Worm (Caenorhabditis elegans): ENCODE data around the gene M01A8.1.

DNA sequence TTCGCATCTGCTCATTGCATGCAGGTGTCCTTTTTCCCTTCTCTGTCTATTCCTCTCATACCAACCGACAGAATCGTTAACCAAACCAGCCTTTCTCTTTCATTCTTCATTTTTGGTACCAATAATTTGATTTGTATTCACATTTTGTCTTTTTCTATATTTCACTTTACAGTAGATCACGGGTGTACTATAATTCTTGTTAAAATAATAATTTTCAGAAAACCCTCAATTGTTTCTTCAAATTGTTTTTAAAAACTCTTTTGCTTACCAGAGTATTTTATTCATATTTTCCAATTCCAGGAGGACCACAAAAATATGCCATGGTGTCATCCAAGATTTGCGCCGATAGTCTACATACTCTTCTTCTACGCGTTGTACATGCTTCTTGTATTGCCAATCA, 6.3 kb upstream of the M01A8.1 start, which contains the start of gene T02C1.2:
- TF ChIP-seq sea-1 (GFP tag; conservative IDR thresholded peaks at IDR 0.05) (no peak), ama-1 (optimal IDR thresholded peaks at IDR 0.05) (no peak), flt-1 (GFP tag; IDR thresholded peaks at IDR 0.05) (no peak), ceh-13 (GFP tag; optimal IDR thresholded peaks at IDR 0.05) (no peak), hnd-1 (tag; optimal IDR thresholded peaks at IDR 0.05) (no peak), hmbx-1 (tag; optimal IDR thresholded peaks at IDR 0.05) (no peak), aly-1 (tag; optimal IDR thresholded peaks at IDR 0.05) (no peak), B0310.2 (tag; optimal IDR thresholded peaks at IDR 0.05) (no peak), tra-4 (tag; optimal IDR thresholded peaks at IDR 0.05) (no peak)
